Worm (Caenorhabditis elegans): ENCODE measurements around the gene vha-17.

DNA sequence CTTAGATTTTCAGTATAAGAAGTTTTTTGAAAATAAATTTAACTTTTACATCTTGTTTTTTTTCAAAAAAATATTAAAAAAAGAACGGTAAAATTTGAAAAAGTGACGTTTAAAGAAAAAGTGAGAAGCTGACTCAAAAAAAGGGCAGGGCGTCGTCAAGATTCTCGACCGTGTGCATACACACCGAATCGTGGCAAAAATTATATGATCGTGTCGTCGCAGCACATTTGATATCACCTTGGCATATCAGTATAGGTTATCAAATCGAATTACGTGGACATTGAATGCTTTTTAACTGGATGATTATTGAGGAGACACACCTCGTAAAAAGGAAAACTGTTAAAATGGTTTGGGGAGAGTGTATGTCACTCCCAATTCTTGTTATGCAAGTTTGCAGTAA is 11.4 kb downstream of the vha-17 start:
- no peak for TF ChIP-seq repo-1 (tag; optimal IDR thresholded peaks at IDR 0.05)
- TF ChIP-seq athp-1 (tag; optimal IDR thresholded peaks at IDR 0.05): no peak
- TF ChIP-seq efl-1 (GFP tag; optimal IDR thresholded peaks at IDR 0.05): no peak
